Worm (Caenorhabditis elegans) whole organism, young adult: ENCODE data around the gene rfip-2.

Source experiments
- B0261.1 ChIP-seq: sonication (generic microtip); optimal IDR thresholded peaks from 2 replicates; lab custom pipeline; 2016; ENCODE audit warnings: mild to moderate bottlenecking, missing genetic modification characterization, moderate library complexity, missing compliant biosample characterization
- B0336.3 ChIP-seq: fragments of 200-800 bp; sonication (Bioruptor generic); IDR thresholded peaks from 2 replicates; pipeline ENCODE4 v1.3.6; 2022; ENCODE audit warnings: missing genetic modification characterization, missing compliant biosample characterization
- C17E4.6 ChIP-seq: fragments of 200-800 bp; sonication (Bioruptor generic); IDR thresholded peaks from 2 replicates; pipeline ENCODE4 v1.3.6; 2022; ENCODE audit warnings: missing genetic modification reagents, missing genetic modification characterization, missing compliant biosample characterization
- F10E7.11 ChIP-seq: sonication (generic microtip); optimal IDR thresholded peaks from 2 replicates; lab custom pipeline; 2017; ENCODE audit warnings: mild to moderate bottlenecking, missing genetic modification characterization, moderate library complexity, missing compliant biosample characterization
- Y95B8A.8 ChIP-seq: fragments of 200-800 bp; sonication (Bioruptor generic); IDR thresholded peaks from 2 replicates; pipeline ENCODE4 v1.3.6; 2022; ENCODE audit warnings: missing genetic modification reagents, missing genetic modification characterization, missing compliant biosample characterization
- ZK185.1 ChIP-seq: sonication (generic microtip); optimal IDR thresholded peaks from 2 replicates; lab custom pipeline; 2016; ENCODE audit warnings: mild to moderate bottlenecking, missing genetic modification characterization, missing compliant biosample characterization; ENCODE audit not compliant: poor library complexity, severe bottlenecking
- akir-1 ChIP-seq: fragments of 200-800 bp; sonication (Bioruptor generic); optimal IDR thresholded peaks from 2 replicates; lab custom pipeline; 2018; ENCODE audit warnings: mild to moderate bottlenecking, missing genetic modification characterization, moderate library complexity, missing compliant biosample characterization
- atf-7 ChIP-seq: sonication (generic microtip); optimal IDR thresholded peaks from 2 replicates; lab custom pipeline; 2017; ENCODE audit warnings: mild to moderate bottlenecking, missing genetic modification characterization, missing compliant biosample characterization
- attf-3 ChIP-seq: fragments of 200-800 bp; sonication (Bioruptor generic); conservative IDR thresholded peaks from 2 replicates; pipeline ENCODE4 v1.3.6; 2022; ENCODE audit warnings: missing genetic modification reagents, missing genetic modification characterization, missing compliant biosample characterization
- bed-2 ChIP-seq: fragments of 200-800 bp; sonication (Bioruptor generic); IDR thresholded peaks from 2 replicates; pipeline ENCODE4 v1.3.6; 2022; ENCODE audit warnings: missing genetic modification reagents, missing genetic modification characterization, missing compliant biosample characterization
- cebp-1 ChIP-seq, 2 experiments: fragments of 200-800 bp in 1 of 2; sonication (Bioruptor generic) in 1 of 2; sonication (generic microtip) in 1 of 2; IDR thresholded peaks in 1 of 2; optimal IDR thresholded peaks in 1 of 2; 2 replicates each; pipeline versions ENCODE4 v1.3.6 to Lab custom; 2017 to 2022; ENCODE audit warnings: missing compliant biosample characterization in 2 of 2, missing genetic modification characterization in 2 of 2, mild to moderate bottlenecking in 1 of 2, missing genetic modification reagents in 1 of 2, moderate library complexity in 1 of 2
- ceh-58 ChIP-seq: fragments of 200-800 bp; sonication (Bioruptor generic); IDR thresholded peaks from 2 replicates; pipeline ENCODE4 v1.3.6; 2022; ENCODE audit warnings: missing genetic modification characterization, missing compliant biosample characterization
- ceh-79 ChIP-seq: sonication (generic microtip); optimal IDR thresholded peaks from 2 replicates; lab custom pipeline; 2017; ENCODE audit warnings: mild to moderate bottlenecking, missing genetic modification characterization, missing compliant biosample characterization
- dox-1 ChIP-seq: fragments of 200-800 bp; sonication (Bioruptor generic); IDR thresholded peaks from 2 replicates; pipeline ENCODE4 v1.3.6; 2022; ENCODE audit warnings: missing genetic modification reagents, missing genetic modification characterization, missing compliant biosample characterization
- gei-17 ChIP-seq: fragments of 200-800 bp; sonication (Bioruptor generic); optimal IDR thresholded peaks from 2 replicates; lab custom pipeline; 2018; ENCODE audit warnings: mild to moderate bottlenecking, missing genetic modification characterization, missing compliant biosample characterization
- lag-1 ChIP-seq: fragments of 200-800 bp; sonication (Bioruptor generic); IDR thresholded peaks from 2 replicates; pipeline ENCODE4 v1.3.6; 2022; ENCODE audit warnings: missing genetic modification reagents, missing genetic modification characterization, missing compliant biosample characterization
- mel-28 ChIP-seq: sonication (generic microtip); optimal IDR thresholded peaks from 2 replicates; lab custom pipeline; 2016; ENCODE audit warnings: borderline replicate concordance, mild to moderate bottlenecking, missing genetic modification characterization, missing compliant biosample characterization
- nfya-2 ChIP-seq: fragments of 200-800 bp; sonication (Bioruptor generic); IDR thresholded peaks from 2 replicates; pipeline ENCODE4 v1.3.6; 2022; ENCODE audit warnings: missing genetic modification reagents, missing genetic modification characterization, missing compliant biosample characterization
- nfyb-1 ChIP-seq: fragments of 200-800 bp; sonication (Bioruptor generic); IDR thresholded peaks from 2 replicates; pipeline ENCODE4 v1.3.6; 2022; ENCODE audit warnings: missing genetic modification reagents, missing genetic modification characterization, missing compliant biosample characterization
- nhr-27 ChIP-seq: fragments of 200-800 bp; sonication (Bioruptor generic); optimal IDR thresholded peaks from 2 replicates; lab custom pipeline; 2018; ENCODE audit warnings: mild to moderate bottlenecking, missing genetic modification characterization, moderate library complexity, missing compliant biosample characterization
- pbrm-1 ChIP-seq: fragments of 200-800 bp; sonication (Bioruptor generic); IDR thresholded peaks from 2 replicates; pipeline ENCODE4 v1.3.6; 2022; ENCODE audit warnings: missing genetic modification reagents, missing genetic modification characterization, missing compliant biosample characterization
- rcor-1 ChIP-seq: fragments of 200-800 bp; sonication (Bioruptor generic); IDR thresholded peaks from 2 replicates; pipeline ENCODE4 v1.3.6; 2022; ENCODE audit warnings: missing genetic modification reagents, missing genetic modification characterization, missing compliant biosample characterization
- rpc-1 ChIP-seq, 2 experiments: fragments of 150-350 bp in 1 of 2; sonication (generic microtip) in 1 of 2; optimal IDR thresholded peaks; 2 replicates each; lab custom pipeline; 2014 to 2018; ENCODE audit warnings: missing biosample characterization in 1 of 2, missing genetic modification characterization in 1 of 2, missing genetic modification reagents in 1 of 2, missing genotype in 1 of 2
- sdz-38 ChIP-seq: sonication (generic microtip); optimal IDR thresholded peaks from 2 replicates; lab custom pipeline; 2016; ENCODE audit warnings: missing genotype, missing genetic modification characterization, missing compliant biosample characterization
- somi-1 ChIP-seq: fragments of 200-800 bp; sonication (Bioruptor generic); optimal IDR thresholded peaks from 2 replicates; lab custom pipeline; 2018; ENCODE audit warnings: mild to moderate bottlenecking, missing genetic modification characterization, missing compliant biosample characterization
- unc-130 ChIP-seq: sonication (generic microtip); optimal IDR thresholded peaks from 2 replicates; lab custom pipeline; 2016; ENCODE audit warnings: missing genetic modification reagents, missing genetic modification characterization, missing compliant biosample characterization
- ztf-22 ChIP-seq: fragments of 200-800 bp; sonication (Bioruptor generic); optimal IDR thresholded peaks from 2 replicates; lab custom pipeline; 2018; ENCODE audit warnings: mild to moderate bottlenecking, missing genetic modification characterization, moderate library complexity, missing compliant biosample characterization
- ztf-26 ChIP-seq: sonication (generic microtip); optimal IDR thresholded peaks from 2 replicates; lab custom pipeline; 2017; ENCODE audit warnings: missing genetic modification characterization, missing compliant biosample characterization
- ztf-28 ChIP-seq: fragments of 200-800 bp; sonication (Bioruptor generic); IDR thresholded peaks from 2 replicates; pipeline ENCODE4 v1.3.6; 2022; ENCODE audit warnings: missing genetic modification reagents, missing genetic modification characterization, missing compliant biosample characterization

The rfip-2 gene

ce11 chrII:701025-701370 is 22.6 kb upstream of the rfip-2 start, which contains the start of gene T02H6.11:
T02H6.11 (minus strand) TSS chrII:701125.
- no peak for TF ChIP-seq akir-1 (GFP tag; lab: Kevin White, UChicago)

DNA sequence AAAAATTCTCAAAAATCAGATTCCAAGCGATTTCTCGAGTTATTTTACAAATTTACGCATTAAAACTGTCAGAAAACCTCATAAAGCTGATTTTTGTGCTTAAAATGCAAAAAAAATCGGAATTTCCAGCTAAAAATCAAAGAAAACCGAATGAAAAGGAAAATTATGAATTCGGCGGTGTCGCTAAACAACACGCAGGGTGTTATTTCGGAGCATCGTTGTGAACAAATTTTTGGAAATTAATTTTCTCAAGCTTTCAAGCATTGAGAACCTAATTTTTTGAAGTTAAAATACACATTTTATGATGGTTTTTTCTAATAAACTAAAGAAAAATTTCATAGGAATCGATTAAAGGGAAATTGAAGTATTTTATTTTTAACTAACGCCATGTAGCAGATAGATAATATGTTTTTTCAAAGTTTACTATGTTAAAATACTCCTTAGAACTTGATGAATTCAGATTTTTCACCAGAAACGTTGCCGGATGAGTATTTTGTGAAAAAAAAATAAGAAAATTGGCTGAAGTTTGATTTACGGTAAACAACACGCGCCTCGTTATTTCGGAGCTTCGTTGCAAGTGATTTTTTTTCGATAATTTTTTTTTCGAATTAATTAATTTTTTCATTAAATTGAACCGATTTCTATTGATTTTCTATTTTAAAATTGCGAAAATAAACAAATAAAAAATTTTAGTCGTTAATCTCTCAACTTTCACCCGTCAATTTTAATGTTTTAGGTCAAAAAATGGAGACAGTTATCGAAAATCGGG is 22.0 kb upstream of the rfip-2 start, which contains the start of gene thoc-1:
TSS of gene thoc-1 (plus strand) at position 737 of the 769 bp plus-strand sequence.
- no peak for TF ChIP-seq ztf-22 (GFP tag; lab: Kevin White, UChicago)
- no peak for TF ChIP-seq somi-1 (GFP tag; lab: Kevin White, UChicago)
- TF ChIP-seq rpc-1 (optimal IDR thresholded peaks at IDR 0.05; lab: Kevin White, UChicago): no peak
- TF ChIP-seq rpc-1 (tag; optimal IDR thresholded peaks at IDR 0.05; lab: Kevin White, UChicago): no peak
- no peak for TF ChIP-seq rcor-1 (GFP tag; lab: Robert Waterston, UW)
- no peak for TF ChIP-seq mel-28 (tag; lab: Kevin White, UChicago)
- peak; percentile 85 for TF ChIP-seq attf-3
- no peak for TF ChIP-seq lag-1 (GFP tag; lab: Robert Waterston, UW)
- TF ChIP-seq nfyb-1 (GFP tag; lab: Robert Waterston, UW): no peak

ce11 chrII:709081-709480 is 14.5 kb upstream of the rfip-2 start, which contains the start of gene T02H6.1:
T02H6.1 (plus strand) TSS chrII:709381.
- TF ChIP-seq ZK185.1 (tag; lab: Kevin White, UChicago): no peak
- TF ChIP-seq gei-17 (GFP tag; lab: Kevin White, UChicago): no peak
- TF ChIP-seq B0261.1 (tag; lab: Kevin White, UChicago): no peak
- no peak for TF ChIP-seq ztf-26 (tag; lab: Kevin White, UChicago)
- no peak for TF ChIP-seq atf-7 (tag; lab: Kevin White, UChicago)
- no peak for TF ChIP-seq nfya-2
- TF ChIP-seq ceh-79 (tag; lab: Kevin White, UChicago): no peak
- TF ChIP-seq bed-2 (GFP tag; lab: Robert Waterston, UW): no peak
- TF ChIP-seq dox-1 (GFP tag; lab: Robert Waterston, UW): no peak
- no peak for TF ChIP-seq Y95B8A.8 (GFP tag; lab: Robert Waterston, UW)
- TF ChIP-seq nhr-27: no peak
- TF ChIP-seq pbrm-1 (GFP tag; lab: Robert Waterston, UW): no peak
- no peak for TF ChIP-seq C17E4.6
- TF ChIP-seq F10E7.11 (tag; lab: Kevin White, UChicago): no peak
- TF ChIP-seq cebp-1 (GFP tag; IDR thresholded peaks at IDR 0.05; lab: Robert Waterston, UW): no peak
- TF ChIP-seq cebp-1 (tag; optimal IDR thresholded peaks at IDR 0.05; lab: Kevin White, UChicago): no peak
- no peak for TF ChIP-seq ceh-58 (GFP tag; lab: Robert Waterston, UW)
- no peak for TF ChIP-seq unc-130 (GFP tag; lab: Kevin White, UChicago)

DNA sequence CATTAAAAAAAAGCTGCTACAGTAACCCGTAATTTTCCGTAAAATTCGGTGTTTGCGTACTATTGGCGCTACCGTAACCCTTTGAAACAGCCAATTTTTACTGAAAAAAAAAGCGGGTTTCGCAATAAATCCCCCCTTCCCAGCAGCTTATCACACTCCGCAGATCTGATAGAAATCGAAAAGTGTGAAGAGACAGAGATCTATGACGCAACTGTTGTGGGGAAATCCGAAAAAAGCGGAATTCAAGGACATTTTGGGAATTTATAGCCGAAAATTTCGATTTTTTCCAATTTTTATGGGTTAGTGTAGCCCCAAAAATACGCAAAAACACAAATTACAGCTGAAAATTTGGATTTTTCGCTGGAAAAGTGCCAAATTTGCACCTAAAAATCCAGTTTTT is 1.7 kb upstream of the rfip-2 start:
- TF ChIP-seq cebp-1 (GFP tag; IDR thresholded peaks at IDR 0.05; lab: Robert Waterston, UW) (no peak), cebp-1 (tag; optimal IDR thresholded peaks at IDR 0.05; lab: Kevin White, UChicago) (peak; percentile 19), ztf-26 (tag; lab: Kevin White, UChicago) (no peak), ztf-28 (GFP tag; lab: Robert Waterston, UW) (no peak), B0336.3 (GFP tag; lab: Robert Waterston, UW) (no peak), sdz-38 (no peak)

- TF ChIP-seq ztf-26 (tag; lab: Kevin White, UChicago) (no peak), B0336.3 (GFP tag; lab: Robert Waterston, UW) (0 out of 2 replicates have a peak, but pooled peaks have one; percentile 12)
Measured at ce11 chrII:724004-724403, 416 bp downstream of the rfip-2 start.
